Fruit fly (Drosophila melanogaster) whole organism, embryonic: ENCODE measurements around the gene CSN5.

ENCODE experiments used
- Abd-B ChIP-seq: fragments of 200-800 bp; sonication (Bioruptor generic); optimal IDR thresholded peaks from 2 replicates; lab custom pipeline; 2018; ENCODE audit warnings: missing biosample characterization, mild to moderate bottlenecking, missing genetic modification characterization, moderate library complexity
- B-H1 ChIP-seq: fragments of 200-800 bp; sonication (Bioruptor generic); IDR thresholded peaks from 3 replicates; pipeline ENCODE4 v1.3.6; 2022; ENCODE audit warnings: missing biosample characterization, missing genetic modification characterization
- CG11696 ChIP-seq: fragments of 200-800 bp; sonication (Bioruptor generic); IDR thresholded peaks from 2 replicates; pipeline ENCODE4 v1.3.6; 2022; ENCODE audit warnings: missing biosample characterization, missing genetic modification characterization
- CG13775 ChIP-seq: fragments of 200-800 bp; sonication (Bioruptor generic); optimal IDR thresholded peaks from 3 replicates; lab custom pipeline; 2017; ENCODE audit warnings: missing biosample characterization, mild to moderate bottlenecking, missing genetic modification characterization
- CG14860 ChIP-seq: fragments of 200-800 bp; sonication (Bioruptor generic); IDR thresholded peaks from 3 replicates; pipeline ENCODE4 v1.3.6; 2022; ENCODE audit warnings: missing biosample characterization, missing genetic modification characterization; ENCODE audit not compliant: partially characterized antibody
- CG1647 ChIP-seq: fragments of 200-800 bp; sonication (Bioruptor generic); optimal IDR thresholded peaks from 3 replicates; lab custom pipeline; 2016; ENCODE audit warnings: missing biosample characterization, missing genetic modification characterization
- CG17359 ChIP-seq: fragments of 200-800 bp; sonication (Bioruptor generic); optimal IDR thresholded peaks from 3 replicates; lab custom pipeline; 2018; ENCODE audit warnings: missing biosample characterization, mild to moderate bottlenecking, missing genetic modification characterization, moderate library complexity
- CG2199 ChIP-seq: fragments of 200-800 bp; sonication (Bioruptor generic); IDR thresholded peaks from 3 replicates; pipeline ENCODE4 v1.3.6; 2022; ENCODE audit warnings: missing biosample characterization, missing genetic modification characterization
- CG2678 ChIP-seq: fragments of 200-800 bp; sonication (Bioruptor generic); optimal IDR thresholded peaks from 3 replicates; lab custom pipeline; 2019; ENCODE audit warnings: missing biosample characterization, mild to moderate bottlenecking, missing genetic modification characterization, moderate library complexity
- CG34376 ChIP-seq: fragments of 200-800 bp; sonication (Bioruptor generic); optimal IDR thresholded peaks from 2 replicates; lab custom pipeline; 2018; ENCODE audit warnings: missing biosample characterization, mild to moderate bottlenecking, missing genetic modification characterization
- CG3726 ChIP-seq: fragments of 200-800 bp; sonication (Bioruptor generic); IDR thresholded peaks from 3 replicates; pipeline ENCODE4, ENCODE4 v1.3.6; 2022; ENCODE audit warnings: missing biosample characterization, missing genetic modification characterization
- CG3995 ChIP-seq: fragments of 200-800 bp; sonication (Bioruptor generic); optimal IDR thresholded peaks from 3 replicates; lab custom pipeline; 2016; ENCODE audit warnings: missing biosample characterization, missing genetic modification characterization
- CG6175 ChIP-seq: fragments of 200-800 bp; sonication (Bioruptor generic); IDR thresholded peaks from 3 replicates; pipeline ENCODE4 v1.3.6; 2022; ENCODE audit warnings: missing biosample characterization, missing genetic modification characterization
- CkIIα-i1 ChIP-seq: fragments of 200-800 bp; sonication (Bioruptor generic); IDR thresholded peaks from 2 replicates; pipeline ENCODE4 v1.3.6; 2022; ENCODE audit warnings: missing biosample characterization, missing genetic modification characterization
- GATAe ChIP-seq: fragments of 200-800 bp; sonication (Bioruptor generic); conservative IDR thresholded peaks from 2 replicates; pipeline ENCODE4 v1.3.6; 2022; ENCODE audit warnings: missing biosample characterization, missing genetic modification characterization
- Hr78 ChIP-seq, 2 experiments: fragments of 200-800 bp in 1 of 2; fragments of >200 bp in 1 of 2; sonication (Bioruptor generic) in 1 of 2; optimal IDR thresholded peaks; 2 replicates each; lab custom pipeline; 2017 to 2019; ENCODE audit warnings: missing biosample characterization in 2 of 2, missing genetic modification characterization in 2 of 2, mild to moderate bottlenecking in 1 of 2, moderate library complexity in 1 of 2
- Hsf ChIP-seq: fragments of 200-800 bp; sonication (Bioruptor generic); optimal IDR thresholded peaks from 3 replicates; lab custom pipeline; 2016; ENCODE audit warnings: missing biosample characterization, missing genetic modification characterization
- MTF-1 ChIP-seq: fragments of 200-800 bp; sonication (Bioruptor generic); optimal IDR thresholded peaks from 2 replicates; lab custom pipeline; 2018; ENCODE audit warnings: missing biosample characterization, mild to moderate bottlenecking, missing genetic modification characterization, borderline replicate concordance
- Med ChIP-seq: fragments of 200-800 bp; sonication (Bioruptor generic); peaks from one replicate; lab custom pipeline; 2016; ENCODE audit warnings: missing biosample characterization, missing genetic modification characterization, mild to moderate bottlenecking, inconsistent platforms, moderate library complexity
- Meics ChIP-seq: fragments of 200-800 bp; sonication (Bioruptor generic); optimal IDR thresholded peaks from 2 replicates; lab custom pipeline; 2017; ENCODE audit warnings: missing biosample characterization, mild to moderate bottlenecking, missing genetic modification characterization
- Oli ChIP-seq: fragments of 200-800 bp; sonication (Bioruptor generic); optimal IDR thresholded peaks from 2 replicates; lab custom pipeline; 2018; ENCODE audit warnings: missing biosample characterization, mild to moderate bottlenecking, missing genetic modification characterization, moderate library complexity
- Pdp1 ChIP-seq, 2 experiments: fragments of 200-800 bp; sonication (Bioruptor generic); optimal IDR thresholded peaks; 3 replicates each; lab custom pipeline; 2016; ENCODE audit warnings: missing biosample characterization in 2 of 2, missing genetic modification characterization in 2 of 2, mild to moderate bottlenecking in 1 of 2, moderate library complexity in 1 of 2
- ab ChIP-seq: fragments of 200-800 bp; sonication (Bioruptor generic); optimal IDR thresholded peaks from 2 replicates; lab custom pipeline; 2016; ENCODE audit warnings: missing biosample characterization, missing genetic modification characterization
- bab2 ChIP-seq: fragments of 200-800 bp; sonication (Bioruptor generic); optimal IDR thresholded peaks from 2 replicates; lab custom pipeline; 2016; ENCODE audit warnings: missing biosample characterization, missing genetic modification characterization
- cad ChIP-seq: fragments of >200 bp; optimal IDR thresholded peaks from 2 replicates; lab custom pipeline; 2017; ENCODE audit warnings: missing biosample characterization, missing genetic modification characterization
- chinmo ChIP-seq: fragments of 200-800 bp; sonication (Bioruptor generic); IDR thresholded peaks from 4 replicates; pipeline ENCODE4 v1.3.6; 2022; ENCODE audit warnings: missing biosample characterization, missing genetic modification characterization; ENCODE audit not compliant: partially characterized antibody
- crc ChIP-seq: fragments of 200-800 bp; sonication (Bioruptor generic); optimal IDR thresholded peaks from 2 replicates; lab custom pipeline; 2016; ENCODE audit warnings: missing biosample characterization, missing genetic modification characterization
- crol ChIP-seq: fragments of 200-800 bp; sonication (Bioruptor generic); IDR thresholded peaks from 2 replicates; pipeline ENCODE4 v1.3.6; 2022; ENCODE audit warnings: missing biosample characterization, missing genetic modification characterization
- exex ChIP-seq: fragments of 200-800 bp; sonication (Bioruptor generic); optimal IDR thresholded peaks from 4 replicates; lab custom pipeline; 2018; ENCODE audit warnings: missing biosample characterization, mild to moderate bottlenecking, missing genetic modification characterization, moderate library complexity
- ftz-f1 ChIP-seq: fragments of 200-800 bp; sonication (Bioruptor generic); optimal IDR thresholded peaks from 2 replicates; lab custom pipeline; 2016; ENCODE audit warnings: missing biosample characterization, missing genetic modification characterization
- gcm2 ChIP-seq: fragments of 200-800 bp; sonication (Bioruptor generic); optimal IDR thresholded peaks from 2 replicates; lab custom pipeline; 2016; ENCODE audit warnings: missing biosample characterization, missing genetic modification characterization
- grn ChIP-seq: fragments of 200-800 bp; sonication (Bioruptor generic); optimal IDR thresholded peaks from 3 replicates; lab custom pipeline; 2017; ENCODE audit warnings: missing biosample characterization, missing genetic modification characterization
- ind ChIP-seq: fragments of 200-800 bp; sonication (Bioruptor generic); optimal IDR thresholded peaks from 3 replicates; lab custom pipeline; 2016; ENCODE audit warnings: missing biosample characterization, missing genetic modification characterization
- lab ChIP-seq: fragments of 200-800 bp; sonication (Bioruptor generic); optimal IDR thresholded peaks from 3 replicates; lab custom pipeline; 2017; ENCODE audit warnings: missing biosample characterization, missing genetic modification characterization, mild to moderate bottlenecking, moderate library complexity, missing genetic modification reagents
- mirr ChIP-seq: fragments of 200-800 bp; sonication (Bioruptor generic); optimal IDR thresholded peaks from 3 replicates; lab custom pipeline; 2018; ENCODE audit warnings: missing biosample characterization, mild to moderate bottlenecking, missing genetic modification characterization
- pan ChIP-seq, 4 experiments: fragments of >200 bp in 3 of 4; fragments of 200-800 bp in 1 of 4; sonication (Bioruptor generic) in 1 of 4; optimal IDR thresholded peaks in 3 of 4; IDR thresholded peaks in 1 of 4; 2 replicates each; pipeline versions ENCODE4 v1.3.6 to Lab custom; 2017 to 2022; ENCODE audit warnings: missing biosample characterization in 2 of 4, missing genetic modification characterization in 2 of 4, mixed read lengths in 1 of 4
- pb ChIP-seq: fragments of 200-800 bp; sonication (Bioruptor generic); optimal IDR thresholded peaks from 3 replicates; lab custom pipeline; 2016; ENCODE audit warnings: missing biosample characterization, missing genetic modification characterization
- pho ChIP-seq: fragments of 200-800 bp; sonication (Bioruptor generic); optimal IDR thresholded peaks from 2 replicates; lab custom pipeline; 2016; ENCODE audit warnings: missing biosample characterization, missing genetic modification characterization
- sens ChIP-seq: fragments of 200-800 bp; sonication (Bioruptor generic); peaks from one replicate; lab custom pipeline; 2016; ENCODE audit warnings: missing biosample characterization, missing genetic modification characterization
- sqz ChIP-seq: fragments of 200-800 bp; sonication (Bioruptor generic); optimal IDR thresholded peaks from 3 replicates; lab custom pipeline; 2018; ENCODE audit warnings: missing biosample characterization, mild to moderate bottlenecking, missing genetic modification characterization
- sr ChIP-seq: fragments of 200-800 bp; sonication (Bioruptor generic); IDR thresholded peaks from 3 replicates; pipeline ENCODE4 v1.3.6; 2022; ENCODE audit warnings: missing biosample characterization, missing genetic modification characterization
- sug ChIP-seq: fragments of 200-800 bp; optimal IDR thresholded peaks from 2 replicates; lab custom pipeline; 2019; ENCODE audit warnings: missing biosample characterization, mild to moderate bottlenecking, missing genetic modification characterization, moderate library complexity
- tx ChIP-seq: fragments of 200-800 bp; sonication (Bioruptor generic); optimal IDR thresholded peaks from 2 replicates; lab custom pipeline; 2016; ENCODE audit warnings: missing biosample characterization, missing genetic modification characterization
- wek ChIP-seq: fragments of 200-800 bp; sonication (Bioruptor generic); optimal IDR thresholded peaks from 3 replicates; lab custom pipeline; 2018; ENCODE audit warnings: missing biosample characterization, mild to moderate bottlenecking, missing genetic modification characterization, moderate library complexity

CSN5 gene

DNA sequence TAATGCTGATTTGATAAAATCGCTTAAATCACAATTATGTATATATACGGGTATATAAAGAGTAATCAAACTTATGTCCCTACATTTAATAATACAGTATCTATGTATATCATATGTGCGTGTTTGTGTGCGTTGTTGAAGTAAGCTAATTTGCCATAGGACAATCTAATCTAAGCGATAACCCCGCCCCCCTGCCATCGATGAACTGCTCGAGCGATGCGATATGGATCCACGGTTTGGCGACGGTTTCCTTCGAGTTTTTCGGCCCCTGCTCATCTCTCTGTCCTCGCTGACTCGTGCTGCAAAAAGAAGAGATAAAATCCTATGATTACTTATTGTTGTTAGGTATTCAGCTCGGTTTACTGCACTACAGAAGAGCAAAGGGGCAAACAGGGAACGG lies 23.1 kb upstream of the CSN5 start (continued):
- TF ChIP-seq lab (GFP tag; lab: Kevin White, UChicago): peak; percentile 14
- TF ChIP-seq, all 482 proteins: peak for 12

DNA sequence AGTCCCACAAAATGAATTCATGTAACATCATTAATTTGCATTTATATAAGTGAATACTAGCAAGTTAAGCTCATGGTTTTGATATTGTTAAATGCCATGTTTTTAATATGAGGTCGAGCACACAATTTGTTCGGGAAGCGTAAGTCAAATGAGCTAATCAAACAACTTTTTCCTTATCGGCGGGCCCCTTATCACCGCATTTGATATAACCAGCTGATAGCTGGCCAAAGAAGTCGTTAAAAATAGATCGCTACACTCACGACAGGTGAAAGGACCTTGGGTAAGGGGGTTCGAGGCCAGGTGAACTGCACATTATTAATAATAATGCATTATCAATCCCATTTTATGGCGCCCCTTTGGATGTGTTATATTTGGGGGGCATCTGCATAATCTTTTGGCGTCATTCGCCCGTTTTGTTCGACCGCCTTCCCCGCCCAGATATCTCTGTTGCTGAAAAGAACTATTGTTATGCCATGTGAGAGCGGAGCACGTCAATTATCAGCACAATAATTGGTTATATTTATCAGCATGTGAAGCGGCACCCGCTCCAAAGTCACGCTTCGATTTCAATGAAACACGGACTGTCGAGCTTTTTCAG lies 22.4 kb upstream of the CSN5 start:
- TF ChIP-seq Med (peak; percentile 55), sug (tag; lab: Kevin White, UChicago) (peak; percentile 51), GATAe (GFP tag; lab: Robert Waterston, UW) (peak; percentile 74), mirr (GFP tag; lab: Kevin White, UChicago) (peak; percentile 35), CG17359 (tag; lab: Kevin White, UChicago) (no peak), CG34376 (GFP tag; lab: Kevin White, UChicago) (peak; percentile 10), chinmo (0 out of 4 replicates have a peak, but pooled peaks have one; percentile 69), Oli (no peak), sens (GFP tag; lab: Kevin White, UChicago) (peak; percentile 73), B-H1 (no peak), CG2199 (GFP tag; lab: Robert Waterston, UW) (0 out of 3 replicates have a peak, but pooled peaks have one; percentile 20), lab (GFP tag; lab: Kevin White, UChicago) (peak; percentile 19), exex (peak; percentile 75), grn (peak; percentile 74), ftz-f1 (GFP tag; lab: Kevin White, UChicago) (peak; percentile 16), Pdp1 (GFP tag; optimal IDR thresholded peaks at IDR 0.05; lab: Kevin White, UChicago) (peak in 1 of 2 experiments; percentile 51), pan (optimal IDR thresholded peaks at IDR 0.05; lab: Kevin White, UChicago) (no peak), pan (GFP tag; optimal IDR thresholded peaks at IDR 0.05 in 1 of 2, IDR thresholded peaks at IDR 0.05 in 1 of 2) (no peak), Hr78 (GFP tag; optimal IDR thresholded peaks at IDR 0.05; lab: Kevin White, UChicago) (peak in 1 of 2 experiments; percentile 47), crol (GFP tag; lab: Robert Waterston, UW) (peak; percentile 20; the same call in 1 of the 2 replicates), CG3726 (GFP tag; lab: Robert Waterston, UW) (no peak)
- TF ChIP-seq, all 482 proteins: peak for 15

DNA sequence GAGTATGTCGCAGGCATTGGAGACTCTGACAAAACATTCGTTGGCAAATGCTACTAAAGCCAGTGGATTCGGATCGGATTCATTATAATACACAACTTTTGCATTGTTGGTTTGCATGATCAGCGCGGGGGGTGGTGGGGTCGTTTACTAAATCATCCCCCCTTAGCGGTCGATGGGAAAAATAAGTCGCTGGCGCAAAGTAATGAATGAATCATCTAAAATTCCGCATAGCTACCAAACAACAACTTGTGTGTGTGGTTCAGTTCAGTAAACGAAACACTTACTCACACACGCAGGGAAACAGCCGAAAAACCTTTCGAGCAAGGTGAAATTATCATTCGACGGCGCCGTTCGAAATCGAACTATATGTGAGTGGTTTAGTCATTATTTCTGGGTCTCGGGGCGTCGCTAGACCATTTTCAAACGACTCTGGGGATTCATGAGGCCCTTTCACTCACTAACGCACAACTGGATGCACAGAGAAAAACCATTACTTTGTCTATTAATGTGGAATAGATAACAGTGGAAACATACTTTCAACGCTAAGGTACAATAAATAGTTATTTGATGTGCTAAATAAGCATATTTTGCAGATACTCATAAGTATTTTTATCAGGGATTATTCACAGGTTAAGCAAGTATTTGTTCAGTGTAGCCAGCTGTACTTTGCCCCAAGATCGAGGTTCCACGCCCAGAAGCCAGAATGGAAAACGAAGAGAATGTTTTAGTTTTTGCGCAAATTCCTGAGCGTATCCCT lies 21.3 kb upstream of the CSN5 start:
- TF ChIP-seq pb (GFP tag; lab: Kevin White, UChicago) (no peak), sr (peak; percentile 62; the same call in 2 of the 3 replicates), CG3995 (GFP tag; lab: Kevin White, UChicago) (peak; percentile 49), CG3726 (GFP tag; lab: Robert Waterston, UW) (peak; percentile 77; the same call in 2 of the 3 replicates), cad (GFP tag; lab: Kevin White, UChicago) (no peak), CG6175 (0 out of 3 replicates have a peak, but pooled peaks have one; percentile 16), sqz (no peak), Meics (GFP tag; lab: Kevin White, UChicago) (peak; percentile 33), ind (GFP tag; lab: Kevin White, UChicago) (peak; percentile 72), CG14860 (GFP tag; lab: Robert Waterston, UW) (no peak), MTF-1 (peak; percentile 76), CG2678 (peak; percentile 65), ab (GFP tag; lab: Kevin White, UChicago) (no peak), Abd-B (GFP tag; lab: Kevin White, UChicago) (peak; percentile 42), CG13775 (GFP tag; lab: Kevin White, UChicago) (peak; percentile 49), CG11696 (GFP tag; lab: Robert Waterston, UW) (peak; percentile 72), wek (peak; percentile 75), pho (peak; percentile 42), bab2 (GFP tag; lab: Kevin White, UChicago) (peak; percentile 35), crc (GFP tag; lab: Kevin White, UChicago) (peak; percentile 50), gcm2 (GFP tag; lab: Kevin White, UChicago) (no peak), Hsf (GFP tag; lab: Kevin White, UChicago) (peak; percentile 49), CG1647 (GFP tag; lab: Kevin White, UChicago) (peak; percentile 32), tx (GFP tag; lab: Kevin White, UChicago) (peak; percentile 56), CkIIα-i1 (no peak)
